Fruit fly (Drosophila melanogaster): Measurements from ENCODE around the gene nero.

Gene nero

DNA sequence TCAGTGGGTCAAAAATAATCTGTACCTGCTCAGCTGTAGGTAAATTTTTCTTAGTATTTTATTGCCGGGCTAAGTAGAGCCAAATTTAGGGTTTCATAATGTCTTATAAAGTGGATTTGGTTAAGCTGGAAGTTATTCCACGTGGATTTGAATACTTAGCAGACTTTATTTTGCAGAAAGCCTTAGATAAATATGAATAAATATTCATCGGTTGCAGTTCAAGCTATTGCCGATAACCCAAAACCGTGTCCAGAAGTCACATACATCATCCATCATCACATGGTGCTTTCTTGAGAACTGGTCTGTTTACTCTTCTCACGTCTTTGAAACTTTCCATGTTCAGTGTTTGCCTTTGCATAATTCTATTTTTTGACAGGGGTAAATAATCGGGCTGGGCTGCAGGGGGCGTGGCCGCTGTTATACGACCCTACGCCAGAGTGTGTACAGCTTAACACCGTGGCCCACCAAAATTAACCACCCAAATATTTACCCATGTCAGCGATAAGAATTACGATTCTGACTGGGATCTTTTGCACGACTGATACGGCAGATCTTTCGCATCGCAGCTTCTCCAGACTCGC lies 11.3 kb upstream of the nero start, which contains the start of gene CG2187 (continued):
- TF ChIP-seq CG11093 (GFP tag; IDR thresholded peaks at IDR 0.05) (no peak), ken (GFP tag; IDR thresholded peaks at IDR 0.05) (no peak), Atf-2 (GFP tag; optimal IDR thresholded peaks at IDR 0.05) (no peak), CG3407 (GFP tag; optimal IDR thresholded peaks at IDR 0.05) (peak; percentile 0), danr (GFP tag; IDR thresholded peaks at IDR 0.05) (no peak), stc (GFP tag; IDR thresholded peaks at IDR 0.05) (0 out of 2 replicates have a peak, but pooled peaks have one; percentile 17), CG16863 (GFP tag; optimal IDR thresholded peaks at IDR 0.05) (no peak), Nf-YC (tag; optimal IDR thresholded peaks at IDR 0.05) (no peak), CG6813 (GFP tag; optimal IDR thresholded peaks at IDR 0.05) (peak; percentile 39), hkb (optimal IDR thresholded peaks at IDR 0.05) (no peak), hkb (GFP tag; IDR thresholded peaks at IDR 0.05) (peak; percentile 13; the same call in 1 of the 2 replicates), CG13287 (GFP tag; IDR thresholded peaks at IDR 0.05; ENCODE audit: partially characterized antibody) (no peak), CG3995 (GFP tag; optimal IDR thresholded peaks at IDR 0.05) (no peak), E2f2 (GFP tag; IDR thresholded peaks at IDR 0.05) (no peak), tup (GFP tag; optimal IDR thresholded peaks at IDR 0.05) (no peak), CG3726 (GFP tag; IDR thresholded peaks at IDR 0.05) (no peak), CG11085 (GFP tag; IDR thresholded peaks at IDR 0.05) (no peak), CG2129 (GFP tag; IDR thresholded peaks at IDR 0.05; ENCODE audit: partially characterized antibody) (no peak), lab (GFP tag; optimal IDR thresholded peaks at IDR 0.05) (peak; percentile 60), sens-2 (GFP tag; IDR thresholded peaks at IDR 0.05) (no peak), Jarid2 (GFP tag; optimal IDR thresholded peaks at IDR 0.05) (no peak), ara (GFP tag; IDR thresholded peaks at IDR 0.05) (no peak), CG1603 (tag; optimal IDR thresholded peaks at IDR 0.05) (peak; percentile 18), knrl (GFP tag; IDR thresholded peaks at IDR 0.05; ENCODE audit: partially characterized antibody) (no peak), ATbp (GFP tag; optimal IDR thresholded peaks at IDR 0.05) (peak; percentile 61), CG12769 (tag; optimal IDR thresholded peaks at IDR 0.05) (no peak), Tbp (GFP tag; optimal IDR thresholded peaks at IDR 0.05) (no peak), chn (GFP tag; optimal IDR thresholded peaks at IDR 0.05) (no peak), tap (tag; optimal IDR thresholded peaks at IDR 0.05) (no peak), CG2712 (tag; optimal IDR thresholded peaks at IDR 0.05) (no peak), CG2678 (tag; optimal IDR thresholded peaks at IDR 0.05) (no peak), odd (GFP tag; optimal IDR thresholded peaks at IDR 0.05) (peak; percentile 14), hb (GFP tag; IDR thresholded peaks at IDR 0.05; ENCODE audit: partially characterized antibody) (no peak), CG11560 (tag; IDR thresholded peaks at IDR 0.05) (no peak), row (GFP tag; IDR thresholded peaks at IDR 0.05) (no peak), MTF-1 (GFP tag; optimal IDR thresholded peaks at IDR 0.05; ENCODE audit: borderline replicate concordance) (no peak), CG3847 (GFP tag; IDR thresholded peaks at IDR 0.05) (no peak), CG10462 (GFP tag; optimal IDR thresholded peaks at IDR 0.05) (no peak), NfI (GFP tag; optimal IDR thresholded peaks at IDR 0.05) (no peak), sug (tag; optimal IDR thresholded peaks at IDR 0.05) (peak; percentile 32), CG9437 (GFP tag; optimal IDR thresholded peaks at IDR 0.05) (no peak), CG12299 (tag; optimal IDR thresholded peaks at IDR 0.05) (no peak), CG13894 (tag; optimal IDR thresholded peaks at IDR 0.05) (no peak), kni (GFP tag; optimal IDR thresholded peaks at IDR 0.05) (no peak), CG14710 (tag; optimal IDR thresholded peaks at IDR 0.05) (peak; percentile 0), salm (tag; optimal IDR thresholded peaks at IDR 0.05) (no peak), Dek (tag; optimal IDR thresholded peaks at IDR 0.05) (no peak), CG8924 (tag; optimal IDR thresholded peaks at IDR 0.05) (peak; percentile 6), sim (GFP tag; IDR thresholded peaks at IDR 0.05) (no peak), CG17385 (GFP tag; optimal IDR thresholded peaks at IDR 0.05) (peak; percentile 7)
